Fruit fly (Drosophila melanogaster) whole organism, embryonic: ENCODE data around the gene Rbp1-like.
A peak's percentile ranks its signal among the peaks of the same experiment; 100 is the strongest.

Experiments
- Bteb2 ChIP-seq: fragments of 200-800 bp; sonication (Bioruptor generic); optimal IDR thresholded peaks from 2 replicates; lab custom pipeline; 2016; ENCODE audit warnings: missing biosample characterization, missing genetic modification characterization
- CG10209 ChIP-seq: fragments of 200-800 bp; sonication (Bioruptor generic); optimal IDR thresholded peaks from 3 replicates; lab custom pipeline; 2017; ENCODE audit warnings: missing biosample characterization, mild to moderate bottlenecking, missing genetic modification characterization, missing genetic modification reagents
- CG10321 ChIP-seq: fragments of 200-800 bp; sonication (Bioruptor generic); IDR thresholded peaks from 2 replicates; pipeline ENCODE4 v1.3.6; 2022; ENCODE audit warnings: missing biosample characterization, missing genetic modification characterization
- CG10959 ChIP-seq: fragments of 200-800 bp; sonication (Bioruptor generic); IDR thresholded peaks from 2 replicates; pipeline ENCODE4 v1.3.6; 2022; ENCODE audit warnings: missing biosample characterization, missing genetic modification characterization
- CG15269 ChIP-seq: fragments of 200-800 bp; sonication (Bioruptor generic); optimal IDR thresholded peaks from 2 replicates; lab custom pipeline; 2018; ENCODE audit warnings: missing biosample characterization, mild to moderate bottlenecking, missing genetic modification characterization, moderate library complexity
- CG16813 ChIP-seq: fragments of 200-800 bp; sonication (Bioruptor generic); IDR thresholded peaks from 3 replicates; pipeline ENCODE4 v1.3.6; 2022; ENCODE audit warnings: missing biosample characterization, missing genetic modification characterization; ENCODE audit not compliant: partially characterized antibody
- CG17359 ChIP-seq: fragments of 200-800 bp; sonication (Bioruptor generic); optimal IDR thresholded peaks from 3 replicates; lab custom pipeline; 2018; ENCODE audit warnings: missing biosample characterization, mild to moderate bottlenecking, missing genetic modification characterization, moderate library complexity
- CG18599 ChIP-seq: fragments of 200-800 bp; sonication (Bioruptor generic); optimal IDR thresholded peaks from 3 replicates; lab custom pipeline; 2017; ENCODE audit warnings: missing biosample characterization, missing genetic modification characterization, mild to moderate bottlenecking, moderate library complexity, missing genetic modification reagents
- CG18619 ChIP-seq: fragments of 200-800 bp; sonication (Bioruptor generic); optimal IDR thresholded peaks from 3 replicates; lab custom pipeline; 2017; ENCODE audit warnings: missing biosample characterization, mild to moderate bottlenecking, missing genetic modification characterization
- CG2875 ChIP-seq: fragments of 200-800 bp; sonication (Bioruptor generic); optimal IDR thresholded peaks from 2 replicates; lab custom pipeline; 2017; ENCODE audit warnings: missing biosample characterization, mild to moderate bottlenecking, missing genetic modification characterization, missing genetic modification reagents
- CG30020 ChIP-seq: fragments of 200-800 bp; optimal IDR thresholded peaks from 2 replicates; lab custom pipeline; 2019; ENCODE audit warnings: missing biosample characterization, mild to moderate bottlenecking, missing genetic modification characterization, moderate library complexity
- CG3163 ChIP-seq: fragments of 200-800 bp; sonication (Bioruptor generic); optimal IDR thresholded peaks from 3 replicates; lab custom pipeline; 2016; ENCODE audit warnings: missing biosample characterization, missing genetic modification characterization
- CG4328 ChIP-seq: fragments of 200-800 bp; sonication (Bioruptor generic); optimal IDR thresholded peaks from 3 replicates; lab custom pipeline; 2017; ENCODE audit warnings: missing biosample characterization, missing genetic modification reagents, missing genetic modification characterization
- CG43689 ChIP-seq: fragments of 200-800 bp; sonication (Bioruptor generic); IDR thresholded peaks from 2 replicates; pipeline ENCODE4 v1.3.6; 2022; ENCODE audit warnings: missing biosample characterization, missing genetic modification characterization
- CG5245 ChIP-seq: fragments of 200-800 bp; sonication (Bioruptor generic); optimal IDR thresholded peaks from 3 replicates; lab custom pipeline; 2016; ENCODE audit warnings: missing biosample characterization, missing genetic modification characterization
- CG7963 ChIP-seq: fragments of 200-800 bp; sonication (Bioruptor generic); IDR thresholded peaks from 3 replicates; pipeline ENCODE4 v1.3.6; 2022; ENCODE audit warnings: missing biosample characterization, missing genetic modification characterization; ENCODE audit not compliant: partially characterized antibody
- CG8944 ChIP-seq: fragments of 200-800 bp; sonication (Bioruptor generic); optimal IDR thresholded peaks from 3 replicates; lab custom pipeline; 2016; ENCODE audit warnings: missing biosample characterization, missing genetic modification characterization
- CG9215 ChIP-seq: fragments of 200-800 bp; sonication (Bioruptor generic); IDR thresholded peaks from 2 replicates; pipeline ENCODE4 v1.3.6; 2022; ENCODE audit warnings: missing biosample characterization, missing genetic modification characterization
- CG9609 ChIP-seq: fragments of 200-800 bp; sonication (Bioruptor generic); optimal IDR thresholded peaks from 3 replicates; lab custom pipeline; 2016; ENCODE audit warnings: missing biosample characterization, missing genetic modification characterization
- CG9876 ChIP-seq: fragments of 200-800 bp; sonication (Bioruptor generic); optimal IDR thresholded peaks from 2 replicates; lab custom pipeline; 2016; ENCODE audit warnings: missing biosample characterization, missing genetic modification characterization
- CHES-1-like ChIP-seq: fragments of 200-800 bp; sonication (Bioruptor generic); optimal IDR thresholded peaks from 2 replicates; lab custom pipeline; 2016; ENCODE audit warnings: missing biosample characterization, missing genetic modification characterization
- Chrac-16 ChIP-seq: fragments of 200-800 bp; sonication (Bioruptor generic); optimal IDR thresholded peaks from 3 replicates; lab custom pipeline; 2016; ENCODE audit warnings: missing biosample characterization, missing genetic modification characterization
- Dad ChIP-seq: fragments of 200-800 bp; sonication (Bioruptor generic); optimal IDR thresholded peaks from 3 replicates; lab custom pipeline; 2016; ENCODE audit warnings: missing biosample characterization, missing genetic modification characterization
- Dbx ChIP-seq: fragments of 200-800 bp; sonication (Bioruptor generic); IDR thresholded peaks from 3 replicates; pipeline ENCODE4 v1.3.6; 2022; ENCODE audit warnings: missing biosample characterization, missing genetic modification characterization
- Dfd ChIP-seq, 2 experiments: fragments of >200 bp; optimal IDR thresholded peaks; 2 replicates each; lab custom pipeline; 2017; ENCODE audit warnings: missing biosample characterization in 2 of 2, missing genetic modification characterization in 2 of 2
- Ets65A ChIP-seq: fragments of 200-800 bp; sonication (Bioruptor generic); peaks from one replicate; lab custom pipeline; 2016; ENCODE audit warnings: missing biosample characterization, missing genetic modification characterization
- Ets97D ChIP-seq: fragments of 200-800 bp; sonication (Bioruptor generic); optimal IDR thresholded peaks from 3 replicates; lab custom pipeline; 2016; ENCODE audit warnings: missing biosample characterization, missing genetic modification characterization
- Fer3 ChIP-seq: fragments of 200-800 bp; sonication (Bioruptor generic); optimal IDR thresholded peaks from 2 replicates; lab custom pipeline; 2018; ENCODE audit warnings: missing biosample characterization, mild to moderate bottlenecking, missing genetic modification characterization, moderate library complexity
- HLHmδ ChIP-seq: fragments of 200-800 bp; sonication (Bioruptor generic); optimal IDR thresholded peaks from 2 replicates; lab custom pipeline; 2018; ENCODE audit warnings: missing biosample characterization, mild to moderate bottlenecking, missing genetic modification characterization, moderate library complexity
- Hand ChIP-seq: fragments of 200-800 bp; sonication (Bioruptor generic); optimal IDR thresholded peaks from 2 replicates; lab custom pipeline; 2017; ENCODE audit warnings: mild to moderate bottlenecking, missing biosample characterization, missing genetic modification reagents, missing genetic modification characterization
- Kr ChIP-seq: fragments of 200-800 bp; sonication (Bioruptor generic); optimal IDR thresholded peaks from 2 replicates; lab custom pipeline; 2017; ENCODE audit warnings: missing biosample characterization, mild to moderate bottlenecking, missing genetic modification characterization
- NfI ChIP-seq: fragments of 200-800 bp; sonication (Bioruptor generic); optimal IDR thresholded peaks from 3 replicates; lab custom pipeline; 2018; ENCODE audit warnings: missing biosample characterization, mild to moderate bottlenecking, missing genetic modification characterization, moderate library complexity
- Sry-β ChIP-seq: fragments of 200-800 bp; sonication (Bioruptor generic); optimal IDR thresholded peaks from 2 replicates; lab custom pipeline; 2018; ENCODE audit warnings: missing biosample characterization, mild to moderate bottlenecking, missing genetic modification characterization, moderate library complexity
- ac ChIP-seq: fragments of 200-800 bp; sonication (Bioruptor generic); optimal IDR thresholded peaks from 3 replicates; lab custom pipeline; 2017; ENCODE audit warnings: missing biosample characterization, mild to moderate bottlenecking, missing genetic modification characterization
- dm ChIP-seq: fragments of 200-800 bp; sonication (Bioruptor generic); optimal IDR thresholded peaks from 3 replicates; lab custom pipeline; 2016; ENCODE audit warnings: missing biosample characterization, missing genetic modification characterization
- ems ChIP-seq: fragments of 200-800 bp; sonication (Bioruptor generic); optimal IDR thresholded peaks from 3 replicates; lab custom pipeline; 2016; ENCODE audit warnings: missing biosample characterization, missing genetic modification characterization
- fd64A ChIP-seq: fragments of 200-800 bp; sonication (Bioruptor generic); optimal IDR thresholded peaks from 3 replicates; lab custom pipeline; 2018; ENCODE audit warnings: missing biosample characterization, mild to moderate bottlenecking, missing genetic modification characterization
- gfzf ChIP-seq: fragments of 200-800 bp; sonication (Bioruptor generic); optimal IDR thresholded peaks from 2 replicates; lab custom pipeline; 2016; ENCODE audit warnings: missing biosample characterization, mild to moderate bottlenecking, missing genetic modification characterization, moderate library complexity
- lab ChIP-seq: fragments of 200-800 bp; sonication (Bioruptor generic); optimal IDR thresholded peaks from 3 replicates; lab custom pipeline; 2017; ENCODE audit warnings: missing biosample characterization, missing genetic modification characterization, mild to moderate bottlenecking, moderate library complexity, missing genetic modification reagents
- nau ChIP-seq: fragments of 200-800 bp; sonication (Bioruptor generic); optimal IDR thresholded peaks from 3 replicates; lab custom pipeline; 2017; ENCODE audit warnings: missing biosample characterization, mild to moderate bottlenecking, missing genetic modification characterization, missing genetic modification reagents
- odd ChIP-seq: fragments of 200-800 bp; sonication (Bioruptor generic); optimal IDR thresholded peaks from 2 replicates; lab custom pipeline; 2017; ENCODE audit warnings: missing biosample characterization, mild to moderate bottlenecking, missing genetic modification characterization
- pita ChIP-seq: fragments of 200-800 bp; sonication (Bioruptor generic); optimal IDR thresholded peaks from 2 replicates; lab custom pipeline; 2017; ENCODE audit warnings: missing biosample characterization, mild to moderate bottlenecking, missing genetic modification characterization
- scrt ChIP-seq: fragments of 200-800 bp; sonication (Bioruptor generic); optimal IDR thresholded peaks from 2 replicates; lab custom pipeline; 2018; ENCODE audit warnings: missing biosample characterization, mild to moderate bottlenecking, missing genetic modification characterization, moderate library complexity
- sens-2 ChIP-seq: fragments of 200-800 bp; sonication (Bioruptor generic); IDR thresholded peaks from 2 replicates; pipeline ENCODE4 v1.3.6; 2022; ENCODE audit warnings: missing biosample characterization, missing genetic modification characterization
- ssp ChIP-seq: fragments of 200-800 bp; sonication (Bioruptor generic); IDR thresholded peaks from 2 replicates; pipeline ENCODE4 v1.3.6; 2022; ENCODE audit warnings: missing biosample characterization, missing genetic modification characterization
- stwl ChIP-seq: fragments of 200-800 bp; sonication (Bioruptor generic); optimal IDR thresholded peaks from 3 replicates; lab custom pipeline; 2018; ENCODE audit warnings: missing biosample characterization, mild to moderate bottlenecking, missing genetic modification characterization, moderate library complexity
- trh ChIP-seq: fragments of 200-800 bp; sonication (Bioruptor generic); optimal IDR thresholded peaks from 2 replicates; lab custom pipeline; 2016; ENCODE audit warnings: missing biosample characterization, missing genetic modification characterization
- z ChIP-seq: fragments of 200-800 bp; sonication (Bioruptor generic); IDR thresholded peaks from 3 replicates; pipeline ENCODE4 v1.3.6; 2022; ENCODE audit warnings: missing biosample characterization, missing genetic modification characterization

The Rbp1-like gene

DNA sequence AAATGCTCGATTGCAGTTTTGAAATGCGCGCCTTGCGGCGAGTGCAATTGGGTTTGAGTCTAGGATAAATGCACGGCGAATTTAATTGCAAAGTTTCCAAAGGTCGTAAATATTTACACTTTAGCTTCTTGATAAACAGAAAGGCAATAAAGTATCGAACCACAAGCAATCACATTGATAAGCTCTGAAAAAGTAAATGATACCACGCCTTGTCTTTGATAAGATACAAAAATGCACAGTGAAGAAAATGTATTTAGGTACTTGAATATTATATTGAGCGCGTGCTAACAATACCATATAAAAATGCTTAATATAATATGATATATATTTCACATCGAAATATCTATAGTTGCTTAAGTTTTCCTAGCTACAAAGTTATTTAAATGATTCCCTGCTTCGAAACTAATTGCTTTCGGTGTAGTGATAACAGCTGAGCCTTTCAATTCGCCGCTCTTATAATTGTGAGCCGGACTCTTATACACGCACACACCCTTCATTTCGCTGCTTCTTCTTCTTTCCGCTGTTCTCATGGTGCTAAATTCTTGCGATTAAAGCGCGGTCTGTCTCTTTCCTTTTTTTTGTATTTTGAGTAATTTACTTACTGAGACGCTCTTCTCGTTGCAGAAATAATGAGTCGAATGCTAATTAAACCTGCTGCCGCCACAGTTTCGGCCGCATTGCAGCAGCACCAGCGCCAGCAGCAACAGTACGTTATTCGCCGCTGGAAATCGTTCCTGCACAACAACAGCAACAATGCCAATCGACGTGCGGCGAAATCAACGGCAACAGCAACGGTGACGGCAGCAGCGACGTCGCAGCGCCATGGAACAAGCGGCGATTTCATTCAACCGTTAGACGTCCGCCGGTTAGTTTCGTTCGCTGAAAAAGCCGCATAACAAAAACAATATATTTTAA is 11.2 kb downstream of the Rbp1-like start (continued):
- peak; percentile 68 for TF ChIP-seq odd (GFP tag; lab: Kevin White, UChicago)
- TF ChIP-seq sens-2 (GFP tag; lab: Robert Waterston, UW) = 0 out of 2 replicates have a peak, but pooled peaks have one; percentile 29
- no peak for TF ChIP-seq Dad (GFP tag; lab: Kevin White, UChicago)
- peak; percentile 79 for TF ChIP-seq Ets65A
- peak; percentile 71 for TF ChIP-seq CG43689 (GFP tag; lab: Robert Waterston, UW)
- TF ChIP-seq CHES-1-like (GFP tag; lab: Kevin White, UChicago) = peak; percentile 17
- TF ChIP-seq CG5245 = peak; percentile 74
- peak; percentile 32 for TF ChIP-seq fd64A (GFP tag; lab: Kevin White, UChicago)
- peak; percentile 77 for TF ChIP-seq nau (GFP tag; lab: Kevin White, UChicago)
- TF ChIP-seq Hand (GFP tag; lab: Kevin White, UChicago) = peak; percentile 67
- TF ChIP-seq CG4328 (GFP tag; lab: Kevin White, UChicago) = peak; percentile 73
- peak; percentile 84 for TF ChIP-seq Fer3 (tag; lab: Kevin White, UChicago)
- peak; percentile 34 for TF ChIP-seq CG9609
- peak; percentile 89 for TF ChIP-seq CG18599
- TF ChIP-seq CG8944 (GFP tag; lab: Kevin White, UChicago) = peak; percentile 9
- TF ChIP-seq ssp (GFP tag; lab: Robert Waterston, UW) = peak; percentile 64
- peak; percentile 89 for TF ChIP-seq CG17359
- TF ChIP-seq ems (GFP tag; lab: Kevin White, UChicago) = peak; percentile 28
- peak; percentile 41 for TF ChIP-seq Sry-β (GFP tag; lab: Kevin White, UChicago)
- TF ChIP-seq CG10321 = no peak
- peak; percentile 29 for TF ChIP-seq Bteb2 (GFP tag; lab: Kevin White, UChicago)
- peak; percentile 72 for TF ChIP-seq CG9215
- TF ChIP-seq Dfd (GFP tag; optimal IDR thresholded peaks at IDR 0.05; lab: Kevin White, UChicago) = no peak
- peak; percentile 86 for TF ChIP-seq CG10209 (GFP tag; lab: Kevin White, UChicago)
- TF ChIP-seq ac (GFP tag; lab: Kevin White, UChicago) = peak; percentile 29
- TF ChIP-seq trh = peak; percentile 70
- TF ChIP-seq CG10959 (GFP tag; lab: Robert Waterston, UW) = 0 out of 2 replicates have a peak, but pooled peaks have one; percentile 15
- no peak for TF ChIP-seq HLHmδ (GFP tag; lab: Kevin White, UChicago)
- TF ChIP-seq CG16813 = no peak
- TF ChIP-seq gfzf (GFP tag; lab: Kevin White, UChicago) = no peak
- no peak for TF ChIP-seq CG3163
- no peak for TF ChIP-seq CG9876 (GFP tag; lab: Kevin White, UChicago)
- TF ChIP-seq lab (GFP tag; lab: Kevin White, UChicago) = peak; percentile 93
- TF ChIP-seq dm (GFP tag; lab: Kevin White, UChicago) = no peak
- TF ChIP-seq CG15269 (tag; lab: Kevin White, UChicago) = peak; percentile 88
- peak; percentile 78 for TF ChIP-seq Chrac-16 (GFP tag; lab: Kevin White, UChicago)
- TF ChIP-seq pita (GFP tag; lab: Kevin White, UChicago) = peak; percentile 31
- TF ChIP-seq Kr = no peak
- no peak for TF ChIP-seq CG7963
- TF ChIP-seq scrt (GFP tag; lab: Kevin White, UChicago) = peak; percentile 63
- peak; percentile 77 for TF ChIP-seq Dbx (GFP tag; lab: Robert Waterston, UW)
- TF ChIP-seq Ets97D = no peak
- peak; percentile 86 for TF ChIP-seq CG2875
- TF ChIP-seq CG18619 (GFP tag; lab: Kevin White, UChicago) = peak; percentile 85
- peak; percentile 75 for TF ChIP-seq NfI (GFP tag; lab: Kevin White, UChicago)
- peak; percentile 79; the same call in 2 of the 3 replicates for TF ChIP-seq z (GFP tag; lab: Robert Waterston, UW)
- peak; percentile 54 for TF ChIP-seq CG30020 (tag; lab: Kevin White, UChicago)
- peak; percentile 10 for TF ChIP-seq stwl (tag; lab: Kevin White, UChicago)
